Worm (Caenorhabditis elegans) whole organism, early embryonic: ENCODE results near the gene C55C3.73.

Experiments used
- aly-1 ChIP-seq: sonication (generic microtip); optimal IDR thresholded peaks from 2 replicates; lab custom pipeline; 2016; ENCODE audit warnings: missing genetic modification characterization, missing compliant biosample characterization
- ama-1 ChIP-seq: fragments of 150-350 bp; optimal IDR thresholded peaks from 2 replicates; lab custom pipeline; 2014
- ceh-13 ChIP-seq: fragments of 200-800 bp; sonication (Bioruptor generic); optimal IDR thresholded peaks from 2 replicates; lab custom pipeline; 2018; ENCODE audit warnings: mild to moderate bottlenecking, missing genetic modification characterization, missing compliant biosample characterization
- flt-1 ChIP-seq: fragments of 200-800 bp; sonication (Bioruptor generic); IDR thresholded peaks from 2 replicates; pipeline ENCODE4 v1.3.6; 2022; ENCODE audit warnings: missing genetic modification characterization, missing compliant biosample characterization
- hmbx-1 ChIP-seq: sonication (generic microtip); optimal IDR thresholded peaks from 2 replicates; lab custom pipeline; 2016; ENCODE audit warnings: mild to moderate bottlenecking, missing genetic modification characterization, missing compliant biosample characterization
- hmg-4 ChIP-seq: fragments of 200-800 bp; sonication (Bioruptor generic); optimal IDR thresholded peaks from 2 replicates; lab custom pipeline; 2018; ENCODE audit warnings: mild to moderate bottlenecking, missing genetic modification characterization, missing compliant biosample characterization
- hnd-1 ChIP-seq: sonication (generic microtip); optimal IDR thresholded peaks from 2 replicates; lab custom pipeline; 2016; ENCODE audit warnings: missing genetic modification characterization, missing compliant biosample characterization
- pes-1 ChIP-seq: fragments of 200-800 bp; sonication (Bioruptor generic); IDR thresholded peaks from 2 replicates; pipeline ENCODE4 v1.3.6; 2022; ENCODE audit warnings: missing genetic modification reagents, missing genetic modification characterization, missing compliant biosample characterization
- scrt-1 ChIP-seq: fragments of 200-800 bp; sonication (Bioruptor generic); IDR thresholded peaks from 2 replicates; pipeline ENCODE4 v1.3.6; 2022; ENCODE audit warnings: missing genetic modification characterization, missing compliant biosample characterization
- tbx-11 ChIP-seq: fragments of 200-800 bp; sonication (Bioruptor generic); IDR thresholded peaks from 2 replicates; pipeline ENCODE4 v1.3.6; 2022; ENCODE audit warnings: missing genetic modification characterization, missing compliant biosample characterization
- tbx-37 ChIP-seq: fragments of 200-800 bp; sonication (Bioruptor generic); conservative IDR thresholded peaks from 2 replicates; pipeline ENCODE4 v1.3.6; 2022; ENCODE audit warnings: missing genetic modification reagents, missing genetic modification characterization, missing compliant biosample characterization
- tra-4 ChIP-seq: sonication (generic microtip); optimal IDR thresholded peaks from 2 replicates; lab custom pipeline; 2017; ENCODE audit warnings: missing genetic modification characterization, missing compliant biosample characterization

ce11 chrIV:5731597-5731996, 28.3 kb upstream of the C55C3.73 start, which contains the start of gene H35B03.2:
- TF ChIP-seq hnd-1 (tag; lab: Kevin White, UChicago): no peak
- no peak for TF ChIP-seq ama-1 (lab: Kevin White, UChicago)
- TF ChIP-seq tbx-37: no peak
- no peak for TF ChIP-seq scrt-1
- TF ChIP-seq pes-1 (GFP tag; lab: Robert Waterston, UW): no peak
- TF ChIP-seq aly-1 (tag; lab: Kevin White, UChicago): no peak
- no peak for TF ChIP-seq flt-1 (GFP tag; lab: Robert Waterston, UW)
- no peak for TF ChIP-seq tra-4 (tag; lab: Kevin White, UChicago)
- no peak for TF ChIP-seq tbx-11
- TF ChIP-seq hmg-4 (GFP tag; lab: Kevin White, UChicago): no peak
- no peak for TF ChIP-seq ceh-13 (GFP tag; lab: Kevin White, UChicago)
- no peak for TF ChIP-seq hmbx-1 (tag; lab: Kevin White, UChicago)
